Worm (Caenorhabditis elegans): ENCODE results near the gene F31A3.5.

- no peak for TF ChIP-seq dao-5 (tag; optimal IDR thresholded peaks at IDR 0.05)
- no peak for TF ChIP-seq W03F9.2 (tag; optimal IDR thresholded peaks at IDR 0.05)
Measured at ce11 chrX:17515207-17515902, 48.1 kb downstream of the F31A3.5 start.
